Worm (Caenorhabditis elegans): ENCODE data around the gene C10G8.2.
A peak's percentile ranks its signal among the peaks of the same experiment; 100 is the strongest.

The C10G8.2 gene

ce11 chrV:5274974-5275373 is 39.2 kb upstream of the C10G8.2 start:
- TF ChIP-seq F13C5.2 (tag; optimal IDR thresholded peaks at IDR 0.05): peak; percentile 27
- 0 out of 2 replicates have a peak, but pooled peaks have one; percentile 55 for TF ChIP-seq tbx-11 (GFP tag; IDR thresholded peaks at IDR 0.05)
- peak; percentile 60; the same call in 1 of the 2 replicates for TF ChIP-seq pes-1 (GFP tag; IDR thresholded peaks at IDR 0.05)
- no peak for TF ChIP-seq hnd-1 (tag; optimal IDR thresholded peaks at IDR 0.05)

- TF ChIP-seq tra-4 (tag; optimal IDR thresholded peaks at IDR 0.05): no peak
- 0 out of 2 replicates have a peak, but pooled peaks have one; percentile 14 for TF ChIP-seq pes-1 (GFP tag; IDR thresholded peaks at IDR 0.05)
- no peak for TF ChIP-seq F13C5.2 (tag; optimal IDR thresholded peaks at IDR 0.05)
- TF ChIP-seq ets-7 (tag; optimal IDR thresholded peaks at IDR 0.05): no peak
These were observed 38.7 kb upstream of the C10G8.2 start for ce11 chrV:5275426-5276007.

ce11 chrV:5278001-5278400 is 36.2 kb upstream of the C10G8.2 start, which contains the start of gene B0238.9:
B0238.9 (minus strand) TSS chrV:5278101.
- TF ChIP-seq flt-1 (GFP tag; IDR thresholded peaks at IDR 0.05) (no peak), ets-7 (tag; optimal IDR thresholded peaks at IDR 0.05) (no peak), hnd-1 (tag; optimal IDR thresholded peaks at IDR 0.05) (no peak), tra-4 (tag; optimal IDR thresholded peaks at IDR 0.05) (no peak), ama-1 (optimal IDR thresholded peaks at IDR 0.05) (no peak), tbx-11 (GFP tag; IDR thresholded peaks at IDR 0.05) (no peak), scrt-1 (GFP tag; IDR thresholded peaks at IDR 0.05) (no peak), sea-1 (GFP tag; conservative IDR thresholded peaks at IDR 0.05) (no peak), B0310.2 (tag; optimal IDR thresholded peaks at IDR 0.05) (no peak), F13C5.2 (tag; optimal IDR thresholded peaks at IDR 0.05) (no peak), ceh-36 (tag; optimal IDR thresholded peaks at IDR 0.05) (no peak), aly-1 (tag; optimal IDR thresholded peaks at IDR 0.05) (no peak), hmg-4 (GFP tag; optimal IDR thresholded peaks at IDR 0.05) (no peak), tbx-37 (GFP tag; conservative IDR thresholded peaks at IDR 0.05) (no peak), ceh-13 (GFP tag; optimal IDR thresholded peaks at IDR 0.05) (no peak), hmbx-1 (tag; optimal IDR thresholded peaks at IDR 0.05) (no peak), pes-1 (GFP tag; IDR thresholded peaks at IDR 0.05) (no peak)

ce11 chrV:5284270-5284980 is 29.8 kb upstream of the C10G8.2 start:
- TF ChIP-seq tra-4 (tag; optimal IDR thresholded peaks at IDR 0.05): peak; percentile 53
- peak; percentile 12 for TF ChIP-seq ceh-36 (tag; optimal IDR thresholded peaks at IDR 0.05)
- peak; percentile 34 for TF ChIP-seq ets-7 (tag; optimal IDR thresholded peaks at IDR 0.05)
- peak; percentile 74 for TF ChIP-seq hmg-4 (GFP tag; optimal IDR thresholded peaks at IDR 0.05)
- TF ChIP-seq ceh-13 (GFP tag; optimal IDR thresholded peaks at IDR 0.05): peak; percentile 25

- TF ChIP-seq aly-1 (tag; optimal IDR thresholded peaks at IDR 0.05) (no peak), pes-1 (GFP tag; IDR thresholded peaks at IDR 0.05) (no peak), tbx-11 (GFP tag; IDR thresholded peaks at IDR 0.05) (no peak), ets-7 (tag; optimal IDR thresholded peaks at IDR 0.05) (no peak), tra-4 (tag; optimal IDR thresholded peaks at IDR 0.05) (no peak), hnd-1 (tag; optimal IDR thresholded peaks at IDR 0.05) (no peak), flt-1 (GFP tag; IDR thresholded peaks at IDR 0.05) (no peak), hmbx-1 (tag; optimal IDR thresholded peaks at IDR 0.05) (no peak), F13C5.2 (tag; optimal IDR thresholded peaks at IDR 0.05) (no peak), ama-1 (optimal IDR thresholded peaks at IDR 0.05) (no peak), scrt-1 (GFP tag; IDR thresholded peaks at IDR 0.05) (no peak), B0310.2 (tag; optimal IDR thresholded peaks at IDR 0.05) (no peak), sea-1 (GFP tag; conservative IDR thresholded peaks at IDR 0.05) (no peak), tbx-37 (GFP tag; conservative IDR thresholded peaks at IDR 0.05) (no peak), ceh-36 (tag; optimal IDR thresholded peaks at IDR 0.05) (no peak), ceh-13 (GFP tag; optimal IDR thresholded peaks at IDR 0.05) (no peak), hmg-4 (GFP tag; optimal IDR thresholded peaks at IDR 0.05) (no peak)
These were observed 26.9 kb upstream of the C10G8.2 start, which contains the start of gene Y49G5A.1 for ce11 chrV:5287273-5287672. Y49G5A.1 (minus strand) TSS chrV:5287373.

- TF ChIP-seq sea-1 (GFP tag; conservative IDR thresholded peaks at IDR 0.05): no peak
- no peak for TF ChIP-seq tbx-37 (GFP tag; conservative IDR thresholded peaks at IDR 0.05)
These were observed 25.5 kb upstream of the C10G8.2 start for ce11 chrV:5288676-5289075.

- TF ChIP-seq ceh-36 (tag; optimal IDR thresholded peaks at IDR 0.05) (no peak), ceh-13 (GFP tag; optimal IDR thresholded peaks at IDR 0.05) (no peak), hnd-1 (tag; optimal IDR thresholded peaks at IDR 0.05) (no peak), hmbx-1 (tag; optimal IDR thresholded peaks at IDR 0.05) (no peak), flt-1 (GFP tag; IDR thresholded peaks at IDR 0.05) (no peak), tra-4 (tag; optimal IDR thresholded peaks at IDR 0.05) (no peak), tbx-37 (GFP tag; conservative IDR thresholded peaks at IDR 0.05) (no peak), F13C5.2 (tag; optimal IDR thresholded peaks at IDR 0.05) (no peak), hmg-4 (GFP tag; optimal IDR thresholded peaks at IDR 0.05) (no peak), sea-1 (GFP tag; conservative IDR thresholded peaks at IDR 0.05) (no peak), ets-7 (tag; optimal IDR thresholded peaks at IDR 0.05) (no peak), scrt-1 (GFP tag; IDR thresholded peaks at IDR 0.05) (no peak), tbx-11 (GFP tag; IDR thresholded peaks at IDR 0.05) (no peak), aly-1 (tag; optimal IDR thresholded peaks at IDR 0.05) (no peak)
These were observed 18.3 kb upstream of the C10G8.2 start for ce11 chrV:5295940-5296339.

- TF ChIP-seq hnd-1 (tag; optimal IDR thresholded peaks at IDR 0.05) (no peak), ceh-36 (tag; optimal IDR thresholded peaks at IDR 0.05) (no peak), F13C5.2 (tag; optimal IDR thresholded peaks at IDR 0.05) (no peak), pes-1 (GFP tag; IDR thresholded peaks at IDR 0.05) (no peak), ama-1 (optimal IDR thresholded peaks at IDR 0.05) (no peak)
These were observed 16.5 kb upstream of the C10G8.2 start for ce11 chrV:5297740-5298139.
